ENCODE assay signal across 2 worm cellular contexts in genomic region chrV:6071551-6071950, ce11.
TF ChIP-seq lines count a peak whose summit lies in the region.

No protein-coding gene starts in this region.

TF ChIP-seq in whole organism, L4 larva, 104 proteins besides CTCF, POLR2A, EP300 and RAD21:
- 0 out of 2 replicates have a peak, but pooled peaks have one; percentile 5 for TF ChIP-seq tra-1 (GFP tag; IDR thresholded peaks at IDR 0.05; lab: Robert Waterston, UW)
- peak; percentile 88; the same call in 1 of the 2 replicates for TF ChIP-seq set-16 (GFP tag; IDR thresholded peaks at IDR 0.05; lab: Robert Waterston, UW)

TF ChIP-seq in whole organism, young adult, 124 proteins besides CTCF, POLR2A, EP300 and RAD21:
- TF ChIP-seq D2030.7 (GFP tag; IDR thresholded peaks at IDR 0.05; lab: Robert Waterston, UW) (peak; percentile 21; the same call in 1 of the 2 replicates), egrh-3 (GFP tag; IDR thresholded peaks at IDR 0.05; lab: Robert Waterston, UW) (peak; percentile 87; the same call in 1 of the 2 replicates), madf-8 (GFP tag; conservative IDR thresholded peaks at IDR 0.05; lab: Robert Waterston, UW) (peak; percentile 41), F33H1.4 (GFP tag; IDR thresholded peaks at IDR 0.05; lab: Robert Waterston, UW) (peak; percentile 73)
